Fruit fly (Drosophila melanogaster): ENCODE measurements around the gene Acsf2.

DNA sequence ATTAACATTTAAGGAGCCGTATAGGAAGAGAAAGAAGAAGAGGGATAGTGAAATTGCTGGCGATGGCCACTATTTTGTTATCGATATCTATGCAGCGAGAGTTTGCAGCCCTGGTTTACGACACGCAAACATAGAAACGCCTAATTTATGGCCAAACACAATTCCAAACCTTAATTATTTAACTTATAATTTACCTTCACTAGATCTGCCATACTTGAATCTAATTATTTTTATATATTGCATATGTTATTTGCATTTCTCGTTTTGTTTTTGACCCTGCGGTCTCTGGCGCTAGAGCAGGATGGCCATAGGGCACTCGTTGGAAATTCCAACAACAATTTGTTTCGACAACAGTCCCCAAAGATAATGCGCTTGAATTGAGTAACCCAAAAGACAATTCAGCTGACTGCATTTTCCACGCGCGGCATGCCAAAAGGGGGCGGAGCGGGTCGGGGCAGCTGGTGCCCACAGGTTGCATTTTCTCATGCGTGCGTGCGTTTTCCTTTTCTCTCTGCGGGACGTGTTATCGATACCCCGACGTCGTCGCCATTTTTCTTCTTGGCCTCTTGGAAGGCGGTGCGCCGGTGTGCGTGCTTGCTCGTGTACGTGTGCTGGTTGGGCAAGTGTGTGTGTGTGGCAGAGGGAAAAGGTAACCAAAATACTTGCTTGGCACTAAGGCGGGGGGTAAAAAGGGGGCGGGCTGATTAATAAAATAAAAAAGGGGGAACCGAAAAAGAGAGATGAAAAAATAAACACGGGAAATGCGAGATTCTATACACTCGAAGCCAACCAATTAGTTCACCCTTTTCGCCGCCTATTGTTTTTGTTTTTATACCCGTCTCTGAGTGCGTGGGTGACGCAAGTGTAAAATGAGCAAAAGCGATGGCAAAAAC, 16.8 kb downstream of the Acsf2 start:
- TF ChIP-seq insv (optimal IDR thresholded peaks at IDR 0.05): no peak
- no peak for TF ChIP-seq h (optimal IDR thresholded peaks at IDR 0.05)
- TF ChIP-seq psq (optimal IDR thresholded peaks at IDR 0.05): no peak

Data from Kc167 (cell line).